Fruit fly (Drosophila melanogaster): ENCODE measurements around the gene CG10650.

The CG10650 gene

DNA sequence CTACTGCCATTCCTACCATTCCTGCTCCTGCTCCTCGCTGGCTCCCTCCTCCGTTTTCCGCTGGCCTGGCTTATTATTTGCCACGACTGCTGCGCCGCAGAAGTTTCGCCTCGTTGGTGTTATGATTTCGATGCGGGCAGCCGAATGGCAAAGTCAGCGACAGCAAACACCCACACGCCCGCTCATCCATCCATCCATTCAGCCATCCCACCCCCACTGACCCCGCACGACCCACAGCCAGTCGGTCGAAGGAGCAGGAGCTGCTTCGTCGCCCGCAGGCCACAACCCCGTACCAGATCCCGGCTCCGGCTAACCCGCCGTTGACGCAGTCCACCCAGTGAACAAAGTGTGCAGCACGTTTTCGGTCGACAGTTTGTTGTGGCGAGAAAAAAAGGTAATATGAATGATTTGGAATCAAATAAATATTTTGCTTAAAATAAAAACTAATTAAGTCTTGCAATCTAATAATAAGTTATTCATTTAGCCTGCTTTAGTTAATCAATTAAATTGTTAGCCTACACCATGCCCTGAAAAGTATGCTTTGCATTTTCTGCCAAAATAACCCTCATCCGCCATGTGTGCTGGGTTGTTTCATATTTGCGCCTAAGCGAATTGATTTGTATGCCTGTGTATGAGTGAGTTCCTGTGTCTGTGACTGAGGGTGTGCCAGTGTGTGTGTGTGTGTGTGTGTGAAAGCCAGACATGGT lies 30.9 kb upstream of the CG10650 start (continued):
- TF ChIP-seq Tbp (GFP tag; optimal IDR thresholded peaks at IDR 0.05) (no peak), gro (GFP tag; optimal IDR thresholded peaks at IDR 0.05) (peak; percentile 38), CG11695 (GFP tag; IDR thresholded peaks at IDR 0.05) (peak; percentile 46; the same call in 1 of the 3 replicates), slbo (GFP tag; IDR thresholded peaks at IDR 0.05) (peak; percentile 52; the same call in 1 of the 2 replicates), CG4854 (GFP tag; optimal IDR thresholded peaks at IDR 0.05) (no peak), Mes4 (GFP tag; optimal IDR thresholded peaks at IDR 0.05) (no peak), bbx (GFP tag; IDR thresholded peaks at IDR 0.05; ENCODE audit: partially characterized antibody) (no peak), CG17359 (tag; optimal IDR thresholded peaks at IDR 0.05) (peak; percentile 57), Rfx (GFP tag; IDR thresholded peaks at IDR 0.05) (0 out of 2 replicates have a peak, but pooled peaks have one; percentile 16), C15 (GFP tag; IDR thresholded peaks at IDR 0.05) (no peak), grau (tag; optimal IDR thresholded peaks at IDR 0.05) (peak; percentile 75), BtbVII (GFP tag; optimal IDR thresholded peaks at IDR 0.05) (peak; percentile 75), eyg (GFP tag; optimal IDR thresholded peaks at IDR 0.05) (peak; percentile 11), run (tag; optimal IDR thresholded peaks at IDR 0.05) (peak; percentile 5)

DNA sequence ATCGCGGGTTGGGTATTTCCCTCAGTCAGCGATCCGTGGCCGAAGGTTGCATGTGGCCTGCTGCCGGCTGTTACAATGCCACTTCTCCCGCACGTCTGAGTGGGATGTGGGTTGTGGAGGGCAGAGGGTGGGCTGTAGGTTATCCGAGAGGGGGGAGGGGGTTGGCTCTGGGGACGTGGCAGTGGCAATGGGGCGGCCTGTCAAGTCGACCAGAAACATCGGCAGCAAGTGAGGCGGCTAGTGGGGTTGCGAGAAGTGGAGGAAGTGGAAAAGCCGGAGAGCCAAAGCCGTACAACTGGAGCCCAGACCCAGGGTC lies 29.0 kb upstream of the CG10650 start:
- TF ChIP-seq Mad (GFP tag; optimal IDR thresholded peaks at IDR 0.05): no peak
- no peak for TF ChIP-seq so (GFP tag; IDR thresholded peaks at IDR 0.05)
- TF ChIP-seq vvl (GFP tag; IDR thresholded peaks at IDR 0.05): no peak
- no peak for TF ChIP-seq CG17328 (GFP tag; IDR thresholded peaks at IDR 0.05)
- peak; percentile 39; the same call in 1 of the 3 replicates for TF ChIP-seq CG11456 (GFP tag; IDR thresholded peaks at IDR 0.05)
- peak; percentile 86 for TF ChIP-seq crol (GFP tag; IDR thresholded peaks at IDR 0.05)
- 0 out of 3 replicates have a peak, but pooled peaks have one; percentile 1 for TF ChIP-seq CG11695 (GFP tag; IDR thresholded peaks at IDR 0.05)
- no peak for TF ChIP-seq klu (GFP tag; IDR thresholded peaks at IDR 0.05)
- TF ChIP-seq CG18262 (tag; optimal IDR thresholded peaks at IDR 0.05): no peak
- TF ChIP-seq pnt (GFP tag; optimal IDR thresholded peaks at IDR 0.05): no peak
- TF ChIP-seq Hmx (GFP tag; optimal IDR thresholded peaks at IDR 0.05): no peak
- TF ChIP-seq lov (optimal IDR thresholded peaks at IDR 0.05): no peak
- TF ChIP-seq lov (GFP tag; IDR thresholded peaks at IDR 0.05): no peak
- no peak for TF ChIP-seq lilli (GFP tag; optimal IDR thresholded peaks at IDR 0.05)
- no peak for TF ChIP-seq CG8478 (optimal IDR thresholded peaks at IDR 0.05)
- 0 out of 2 replicates have a peak, but pooled peaks have one; percentile 6 for TF ChIP-seq CG31441 (GFP tag; IDR thresholded peaks at IDR 0.05)
- no peak for TF ChIP-seq zf30C (GFP tag; optimal IDR thresholded peaks at IDR 0.05)
- no peak for TF ChIP-seq toy (GFP tag; IDR thresholded peaks at IDR 0.05)
- no peak for TF ChIP-seq CG3065 (GFP tag; optimal IDR thresholded peaks at IDR 0.05)
- no peak for TF ChIP-seq pzg (GFP tag; optimal IDR thresholded peaks at IDR 0.05)
- no peak for TF ChIP-seq CG9609 (GFP tag; optimal IDR thresholded peaks at IDR 0.05)
- no peak for TF ChIP-seq HLH4C (GFP tag; IDR thresholded peaks at IDR 0.05; ENCODE audit: partially characterized antibody)
- peak; percentile 24; the same call in 1 of the 3 replicates for TF ChIP-seq CG17361 (GFP tag; IDR thresholded peaks at IDR 0.05)
- TF ChIP-seq CG7745 (tag; optimal IDR thresholded peaks at IDR 0.05): no peak
- TF ChIP-seq ara (GFP tag; IDR thresholded peaks at IDR 0.05): no peak
- peak; percentile 41 for TF ChIP-seq Hey (tag; optimal IDR thresholded peaks at IDR 0.05)
- TF ChIP-seq CG2202 (tag; optimal IDR thresholded peaks at IDR 0.05): no peak
- no peak for TF ChIP-seq CG18764 (GFP tag; optimal IDR thresholded peaks at IDR 0.05)
- TF ChIP-seq CG3995 (GFP tag; optimal IDR thresholded peaks at IDR 0.05): no peak
- no peak for TF ChIP-seq CG4404 (GFP tag; IDR thresholded peaks at IDR 0.05)
- TF ChIP-seq zfh1 (GFP tag; IDR thresholded peaks at IDR 0.05): no peak
- no peak for TF ChIP-seq MTF-1 (GFP tag; optimal IDR thresholded peaks at IDR 0.05; ENCODE audit: borderline replicate concordance)
- TF ChIP-seq cas (GFP tag; IDR thresholded peaks at IDR 0.05): no peak
- TF ChIP-seq D19A (tag; optimal IDR thresholded peaks at IDR 0.05): peak; percentile 6
- no peak for TF ChIP-seq CG10431 (GFP tag; optimal IDR thresholded peaks at IDR 0.05)
- TF ChIP-seq Max (GFP tag; optimal IDR thresholded peaks at IDR 0.05): no peak
- TF ChIP-seq CG12299 (tag; optimal IDR thresholded peaks at IDR 0.05): no peak
- 0 out of 2 replicates have a peak, but pooled peaks have one; percentile 0 for TF ChIP-seq CG32772 (GFP tag; IDR thresholded peaks at IDR 0.05)
- TF ChIP-seq CG8089 (GFP tag; optimal IDR thresholded peaks at IDR 0.05): no peak

Data from whole organism, embryonic.